Fruit fly (Drosophila melanogaster) whole organism, prepupa: Measurements from ENCODE around the gene Uros1.

ENCODE experiments used
- CG6808 ChIP-seq: fragments of 200-800 bp; sonication (Bioruptor generic); optimal IDR thresholded peaks from 3 replicates; lab custom pipeline; 2017; ENCODE audit warnings: missing biosample characterization, missing genetic modification characterization, mild to moderate bottlenecking, moderate library complexity, missing genetic modification reagents
- CG7368 ChIP-seq: fragments of 200-800 bp; sonication (Bioruptor generic); optimal IDR thresholded peaks from 3 replicates; lab custom pipeline; 2016; ENCODE audit warnings: missing biosample characterization, missing genetic modification characterization

DNA sequence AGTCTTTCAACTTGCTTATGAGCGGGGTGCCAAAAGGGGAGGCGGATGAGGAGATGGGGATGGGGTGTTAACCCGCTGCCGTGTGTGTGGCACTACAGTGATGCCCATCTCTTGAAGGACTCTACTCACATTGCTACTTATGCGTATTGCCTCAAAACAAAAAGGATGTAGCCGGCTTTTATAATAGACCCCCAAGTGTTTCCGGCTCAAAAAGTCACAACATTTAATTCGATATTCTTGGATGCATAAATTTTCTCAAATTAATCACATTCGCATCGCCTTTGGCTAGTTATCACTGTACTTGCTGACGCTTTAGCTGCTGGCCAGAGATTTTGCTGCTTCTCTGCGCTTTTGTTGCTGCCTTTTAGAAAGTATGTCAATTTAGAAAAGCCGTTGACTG lies 9.1 kb downstream of the Uros1 start:
- peak; percentile 51 for TF ChIP-seq CG6808 (GFP tag; lab: Kevin White, UChicago)
- TF ChIP-seq CG7368 (GFP tag; lab: Kevin White, UChicago): peak; percentile 48
